Fruit fly (Drosophila melanogaster): ENCODE measurements around the gene Sirt1.

Gene Sirt1

dm6 chr2L:13205256-13205655 is 39.9 kb downstream of the Sirt1 start (continued):
- TF ChIP-seq Dll (GFP tag; IDR thresholded peaks at IDR 0.05; ENCODE audit: partially characterized antibody) (no peak), wor (GFP tag; IDR thresholded peaks at IDR 0.05) (no peak), Spps (tag; optimal IDR thresholded peaks at IDR 0.05) (no peak), Side (GFP tag; optimal IDR thresholded peaks at IDR 0.05) (peak; percentile 27), CG10462 (GFP tag; optimal IDR thresholded peaks at IDR 0.05) (no peak), CG10274 (GFP tag; optimal IDR thresholded peaks at IDR 0.05) (no peak), pros (GFP tag; optimal IDR thresholded peaks at IDR 0.05) (peak; percentile 45), hbn (GFP tag; IDR thresholded peaks at IDR 0.05; ENCODE audit: partially characterized antibody) (no peak), ac (GFP tag; optimal IDR thresholded peaks at IDR 0.05) (no peak), TFAM (GFP tag; optimal IDR thresholded peaks at IDR 0.05) (no peak), lilli (GFP tag; optimal IDR thresholded peaks at IDR 0.05) (no peak), H15 (GFP tag; IDR thresholded peaks at IDR 0.05) (no peak), CG31441 (GFP tag; IDR thresholded peaks at IDR 0.05) (no peak), CG10959 (GFP tag; IDR thresholded peaks at IDR 0.05) (no peak), CG6689 (GFP tag; IDR thresholded peaks at IDR 0.05) (no peak), Opbp (GFP tag; IDR thresholded peaks at IDR 0.05; ENCODE audit: partially characterized antibody) (no peak), CG8765 (GFP tag; IDR thresholded peaks at IDR 0.05) (no peak), sisA (GFP tag; IDR thresholded peaks at IDR 0.05) (no peak), dm (GFP tag; optimal IDR thresholded peaks at IDR 0.05) (peak; percentile 8), NfI (GFP tag; optimal IDR thresholded peaks at IDR 0.05) (peak; percentile 19), Ravus (GFP tag; IDR thresholded peaks at IDR 0.05) (no peak), CG32772 (GFP tag; IDR thresholded peaks at IDR 0.05) (no peak), Six4 (GFP tag; optimal IDR thresholded peaks at IDR 0.05) (no peak), CG4360 (GFP tag; IDR thresholded peaks at IDR 0.05) (no peak), kay (GFP tag; optimal IDR thresholded peaks at IDR 0.05) (no peak), bcd (GFP tag; optimal IDR thresholded peaks at IDR 0.05) (peak; percentile 38), CG11504 (tag; optimal IDR thresholded peaks at IDR 0.05) (no peak), CG34422 (GFP tag; IDR thresholded peaks at IDR 0.05) (peak; percentile 70; the same call in 1 of the 3 replicates), CG18764 (GFP tag; optimal IDR thresholded peaks at IDR 0.05) (no peak), Myb (GFP tag; optimal IDR thresholded peaks at IDR 0.05) (no peak), Camta (GFP tag; optimal IDR thresholded peaks at IDR 0.05) (no peak), zf30C (GFP tag; optimal IDR thresholded peaks at IDR 0.05) (no peak), unc-4 (GFP tag; IDR thresholded peaks at IDR 0.05; ENCODE audit: partially characterized antibody) (no peak), CG12744 (GFP tag; optimal IDR thresholded peaks at IDR 0.05) (peak; percentile 20), bigmax (GFP tag; optimal IDR thresholded peaks at IDR 0.05) (no peak), ind (GFP tag; optimal IDR thresholded peaks at IDR 0.05) (no peak), psq (GFP tag; optimal IDR thresholded peaks at IDR 0.05) (no peak), CG4424 (GFP tag; optimal IDR thresholded peaks at IDR 0.05) (no peak), tgo (GFP tag; IDR thresholded peaks at IDR 0.05) (no peak), fd64A (GFP tag; optimal IDR thresholded peaks at IDR 0.05) (peak; percentile 5), CG1602 (GFP tag; optimal IDR thresholded peaks at IDR 0.05) (no peak), CG12299 (tag; optimal IDR thresholded peaks at IDR 0.05) (no peak), CG42726 (GFP tag; IDR thresholded peaks at IDR 0.05; ENCODE audit: partially characterized antibody) (no peak), Doc3 (GFP tag; IDR thresholded peaks at IDR 0.05; ENCODE audit: partially characterized antibody) (no peak), slbo (GFP tag; IDR thresholded peaks at IDR 0.05) (peak; percentile 15; the same call in 1 of the 2 replicates), CG17568 (GFP tag; optimal IDR thresholded peaks at IDR 0.05) (no peak), wek (GFP tag; optimal IDR thresholded peaks at IDR 0.05) (peak; percentile 26), peb (GFP tag; IDR thresholded peaks at IDR 0.05) (no peak), CG13287 (GFP tag; IDR thresholded peaks at IDR 0.05; ENCODE audit: partially characterized antibody) (peak; percentile 14; the same call in 1 of the 2 replicates), CG3838 (GFP tag; optimal IDR thresholded peaks at IDR 0.05) (no peak), ttk (GFP tag; IDR thresholded peaks at IDR 0.05) (no peak), ap (GFP tag; IDR thresholded peaks at IDR 0.05) (no peak), Hr39 (optimal IDR thresholded peaks at IDR 0.05) (no peak)

Measured in whole organism, embryonic.